Worm (Caenorhabditis elegans) whole organism, early embryonic: ENCODE results near the gene nth-1.

Experiments
- B0310.2 ChIP-seq: sonication (generic microtip); optimal IDR thresholded peaks from 2 replicates; lab custom pipeline; 2016; ENCODE audit warnings: mild to moderate bottlenecking, missing genetic modification characterization, missing compliant biosample characterization
- F13C5.2 ChIP-seq: sonication (generic microtip); optimal IDR thresholded peaks from 2 replicates; lab custom pipeline; 2017; ENCODE audit warnings: mild to moderate bottlenecking, missing genetic modification characterization, inconsistent platforms, missing compliant biosample characterization
- aly-1 ChIP-seq: sonication (generic microtip); optimal IDR thresholded peaks from 2 replicates; lab custom pipeline; 2016; ENCODE audit warnings: missing genetic modification characterization, missing compliant biosample characterization
- ama-1 ChIP-seq: fragments of 150-350 bp; optimal IDR thresholded peaks from 2 replicates; lab custom pipeline; 2014
- ceh-13 ChIP-seq: fragments of 200-800 bp; sonication (Bioruptor generic); optimal IDR thresholded peaks from 2 replicates; lab custom pipeline; 2018; ENCODE audit warnings: mild to moderate bottlenecking, missing genetic modification characterization, missing compliant biosample characterization
- ceh-36 ChIP-seq: sonication (generic microtip); optimal IDR thresholded peaks from 2 replicates; lab custom pipeline; 2016; ENCODE audit warnings: missing genetic modification characterization, inconsistent platforms, missing compliant biosample characterization
- ets-7 ChIP-seq: sonication (generic microtip); optimal IDR thresholded peaks from 2 replicates; lab custom pipeline; 2016; ENCODE audit warnings: missing genotype, missing genetic modification characterization, missing compliant biosample characterization
- flt-1 ChIP-seq: fragments of 200-800 bp; sonication (Bioruptor generic); IDR thresholded peaks from 2 replicates; pipeline ENCODE4 v1.3.6; 2022; ENCODE audit warnings: missing genetic modification characterization, missing compliant biosample characterization
- hmbx-1 ChIP-seq: sonication (generic microtip); optimal IDR thresholded peaks from 2 replicates; lab custom pipeline; 2016; ENCODE audit warnings: mild to moderate bottlenecking, missing genetic modification characterization, missing compliant biosample characterization
- hmg-4 ChIP-seq: fragments of 200-800 bp; sonication (Bioruptor generic); optimal IDR thresholded peaks from 2 replicates; lab custom pipeline; 2018; ENCODE audit warnings: mild to moderate bottlenecking, missing genetic modification characterization, missing compliant biosample characterization
- hnd-1 ChIP-seq: sonication (generic microtip); optimal IDR thresholded peaks from 2 replicates; lab custom pipeline; 2016; ENCODE audit warnings: missing genetic modification characterization, missing compliant biosample characterization
- pes-1 ChIP-seq: fragments of 200-800 bp; sonication (Bioruptor generic); IDR thresholded peaks from 2 replicates; pipeline ENCODE4 v1.3.6; 2022; ENCODE audit warnings: missing genetic modification reagents, missing genetic modification characterization, missing compliant biosample characterization
- scrt-1 ChIP-seq: fragments of 200-800 bp; sonication (Bioruptor generic); IDR thresholded peaks from 2 replicates; pipeline ENCODE4 v1.3.6; 2022; ENCODE audit warnings: missing genetic modification characterization, missing compliant biosample characterization
- sea-1 ChIP-seq: fragments of 200-800 bp; sonication (Bioruptor generic); conservative IDR thresholded peaks from 2 replicates; pipeline ENCODE4 v1.3.6; 2022; ENCODE audit warnings: missing genetic modification characterization, missing compliant biosample characterization
- tbx-11 ChIP-seq: fragments of 200-800 bp; sonication (Bioruptor generic); IDR thresholded peaks from 2 replicates; pipeline ENCODE4 v1.3.6; 2022; ENCODE audit warnings: missing genetic modification characterization, missing compliant biosample characterization
- tbx-37 ChIP-seq: fragments of 200-800 bp; sonication (Bioruptor generic); conservative IDR thresholded peaks from 2 replicates; pipeline ENCODE4 v1.3.6; 2022; ENCODE audit warnings: missing genetic modification reagents, missing genetic modification characterization, missing compliant biosample characterization
- tra-4 ChIP-seq: sonication (generic microtip); optimal IDR thresholded peaks from 2 replicates; lab custom pipeline; 2017; ENCODE audit warnings: missing genetic modification characterization, missing compliant biosample characterization

nth-1 gene

ce11 chrIII:4294153-4294862 is at the start of gene nth-1, which contains the start of gene R10E4.7:
TSS of gene nth-1 (minus strand) at chrIII:4294253.
TSS of gene R10E4.7 (plus strand) at chrIII:4294812.
- TF ChIP-seq hmg-4 (GFP tag; lab: Kevin White, UChicago) (no peak), F13C5.2 (tag; lab: Kevin White, UChicago) (no peak), hnd-1 (tag; lab: Kevin White, UChicago) (no peak), hmbx-1 (tag; lab: Kevin White, UChicago) (no peak)

ce11 chrIII:4343070-4343469 is 49.0 kb upstream of the nth-1 start, which contains the start of the genes B0285.3 and lcmt-1:
TSS of gene B0285.3 (minus strand) at chrIII:4343336.
TSS of gene lcmt-1 (plus strand) at chrIII:4343446.
- TF ChIP-seq F13C5.2 (tag; lab: Kevin White, UChicago), result no peak
- no peak for TF ChIP-seq hnd-1 (tag; lab: Kevin White, UChicago)
- no peak for TF ChIP-seq B0310.2 (tag; lab: Kevin White, UChicago)
- no peak for TF ChIP-seq tbx-11 (GFP tag; lab: Robert Waterston, UW)
- no peak for TF ChIP-seq ceh-36 (tag; lab: Kevin White, UChicago)
- 0 out of 2 replicates have a peak, but pooled peaks have one; percentile 28 for TF ChIP-seq tbx-37

ce11 chrIII:4335614-4336013 is 41.6 kb upstream of the nth-1 start:
- TF ChIP-seq B0310.2 (tag; lab: Kevin White, UChicago), result no peak
- no peak for TF ChIP-seq aly-1 (tag; lab: Kevin White, UChicago)
- no peak for TF ChIP-seq ceh-36 (tag; lab: Kevin White, UChicago)
- TF ChIP-seq hmg-4 (GFP tag; lab: Kevin White, UChicago), result no peak
- TF ChIP-seq sea-1 (GFP tag; lab: Robert Waterston, UW), result no peak
- 0 out of 2 replicates have a peak, but pooled peaks have one; percentile 28 for TF ChIP-seq pes-1 (GFP tag; lab: Robert Waterston, UW)
- no peak for TF ChIP-seq scrt-1 (GFP tag; lab: Robert Waterston, UW)
- TF ChIP-seq tbx-11 (GFP tag; lab: Robert Waterston, UW), result 0 out of 2 replicates have a peak, but pooled peaks have one; percentile 13
- TF ChIP-seq hmbx-1 (tag; lab: Kevin White, UChicago), result no peak
- no peak for TF ChIP-seq ets-7 (tag; lab: Kevin White, UChicago)
- no peak for TF ChIP-seq F13C5.2 (tag; lab: Kevin White, UChicago)
- TF ChIP-seq flt-1, result no peak

ce11 chrIII:4332543-4333042 is 38.5 kb upstream of the nth-1 start, which contains the start of gene cdk-12:
TSS of gene cdk-12 (plus strand) at chrIII:4332992.
- TF ChIP-seq aly-1 (tag; lab: Kevin White, UChicago) (no peak), F13C5.2 (tag; lab: Kevin White, UChicago) (peak; percentile 11)

ce11 chrIII:4330984-4331383 is 36.9 kb upstream of the nth-1 start, which contains the start of gene gly-6:
TSS of gene gly-6 (minus strand) at chrIII:4331228.
- TF ChIP-seq hnd-1 (tag; lab: Kevin White, UChicago), result no peak
- TF ChIP-seq ets-7 (tag; lab: Kevin White, UChicago), result no peak
- no peak for TF ChIP-seq B0310.2 (tag; lab: Kevin White, UChicago)
- TF ChIP-seq tbx-37, result no peak
- no peak for TF ChIP-seq aly-1 (tag; lab: Kevin White, UChicago)
- TF ChIP-seq tbx-11 (GFP tag; lab: Robert Waterston, UW), result no peak
- TF ChIP-seq tra-4 (tag; lab: Kevin White, UChicago), result no peak
- no peak for TF ChIP-seq ceh-13
- no peak for TF ChIP-seq hmbx-1 (tag; lab: Kevin White, UChicago)
- TF ChIP-seq ceh-36 (tag; lab: Kevin White, UChicago), result no peak
- TF ChIP-seq scrt-1 (GFP tag; lab: Robert Waterston, UW), result no peak

- TF ChIP-seq hnd-1 (tag; lab: Kevin White, UChicago), result no peak
- TF ChIP-seq aly-1 (tag; lab: Kevin White, UChicago), result no peak
- no peak for TF ChIP-seq ceh-36 (tag; lab: Kevin White, UChicago)
- TF ChIP-seq ceh-13, result no peak
- no peak for TF ChIP-seq tbx-11 (GFP tag; lab: Robert Waterston, UW)
- TF ChIP-seq ama-1, result no peak
Observed at ce11 chrIII:4328208-4328987, 34.3 kb upstream of the nth-1 start.

ce11 chrIII:4323859-4324258 is 29.8 kb upstream of the nth-1 start, which contains the start of gene H38K22.9:
TSS of gene H38K22.9 (plus strand) at chrIII:4324159.
- no peak for TF ChIP-seq flt-1
- TF ChIP-seq hmg-4 (GFP tag; lab: Kevin White, UChicago), result no peak
- TF ChIP-seq ceh-36 (tag; lab: Kevin White, UChicago), result no peak
- TF ChIP-seq F13C5.2 (tag; lab: Kevin White, UChicago), result no peak
- no peak for TF ChIP-seq tbx-37
- no peak for TF ChIP-seq pes-1 (GFP tag; lab: Robert Waterston, UW)
- TF ChIP-seq hmbx-1 (tag; lab: Kevin White, UChicago), result no peak
- TF ChIP-seq tbx-11 (GFP tag; lab: Robert Waterston, UW), result no peak
- TF ChIP-seq sea-1 (GFP tag; lab: Robert Waterston, UW), result no peak
- no peak for TF ChIP-seq ceh-13
- no peak for TF ChIP-seq ets-7 (tag; lab: Kevin White, UChicago)
- TF ChIP-seq aly-1 (tag; lab: Kevin White, UChicago), result no peak
- TF ChIP-seq hnd-1 (tag; lab: Kevin White, UChicago), result no peak
- no peak for TF ChIP-seq tra-4 (tag; lab: Kevin White, UChicago)
- TF ChIP-seq ama-1, result no peak
- no peak for TF ChIP-seq B0310.2 (tag; lab: Kevin White, UChicago)
- TF ChIP-seq scrt-1 (GFP tag; lab: Robert Waterston, UW), result no peak
